Fruit fly (Drosophila melanogaster) whole organism, pupa: ENCODE measurements around the gene CG1324.

ENCODE experiments used
- CG34367 ChIP-seq: fragments of 200-800 bp; sonication (Bioruptor generic); optimal IDR thresholded peaks from 2 replicates; lab custom pipeline; 2018; ENCODE audit warnings: missing biosample characterization, mild to moderate bottlenecking, missing genetic modification characterization
- EcR ChIP-seq: fragments of 200-800 bp; sonication (Bioruptor generic); optimal IDR thresholded peaks from 3 replicates; lab custom pipeline; 2019; ENCODE audit warnings: missing biosample characterization, missing genetic modification characterization, mild to moderate bottlenecking, moderate library complexity, missing genetic modification reagents
- Ets98B ChIP-seq: fragments of 200-800 bp; sonication (Bioruptor generic); IDR thresholded peaks from 2 replicates; pipeline ENCODE4 v1.3.6; 2022; ENCODE audit warnings: missing biosample characterization, missing genetic modification characterization
- Pif1B ChIP-seq: fragments of 200-800 bp; sonication (Bioruptor generic); optimal IDR thresholded peaks from 3 replicates; lab custom pipeline; 2016; ENCODE audit warnings: missing biosample characterization, missing genetic modification characterization
- rn ChIP-seq: fragments of 200-800 bp; sonication (Bioruptor generic); IDR thresholded peaks from 2 replicates; pipeline ENCODE4 v1.3.6; 2022; ENCODE audit warnings: missing biosample characterization, missing genetic modification characterization

DNA sequence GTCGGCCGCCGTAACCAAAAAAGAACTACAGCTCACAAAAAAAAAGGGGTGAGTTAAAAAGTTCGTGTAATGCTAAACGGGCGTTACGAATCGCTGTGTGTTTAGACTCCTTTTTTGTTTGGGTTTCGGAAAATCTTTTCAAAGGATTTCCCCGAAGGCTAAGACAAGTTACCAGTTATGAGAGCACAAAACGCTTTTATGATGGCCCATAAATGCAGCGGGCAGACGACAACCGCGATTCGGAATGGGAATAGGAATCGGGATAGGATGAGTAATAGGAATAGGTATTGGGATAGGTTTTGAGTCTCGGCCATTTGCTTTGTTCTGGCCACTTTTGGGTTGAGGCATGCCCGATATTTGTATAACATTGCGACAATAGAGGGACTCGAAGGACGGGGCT, 11.3 kb downstream of the CG1324 start:
- TF ChIP-seq EcR (GFP tag; lab: Kevin White, UChicago) = no peak
- TF ChIP-seq Pif1B = no peak
- no peak for TF ChIP-seq Ets98B (GFP tag; lab: Robert Waterston, UW)
- no peak for TF ChIP-seq rn
- TF ChIP-seq CG34367 (tag; lab: Kevin White, UChicago) = no peak
